Fruit fly (Drosophila melanogaster): ENCODE results near the gene CCHa1.
A peak's percentile ranks its signal among the peaks of the same experiment; 100 is the strongest.

The CCHa1 gene

dm6 chr3R:14103022-14103421, 6.4 kb upstream of the CCHa1 start, which contains the start of gene PK1-R:
TSS of gene PK1-R (minus strand) at chr3R:14103122.
- TF ChIP-seq CG33017 (tag; optimal IDR thresholded peaks at IDR 0.05) (no peak), pad (GFP tag; optimal IDR thresholded peaks at IDR 0.05) (no peak), bab1 (GFP tag; optimal IDR thresholded peaks at IDR 0.05) (no peak), CG5204 (GFP tag; optimal IDR thresholded peaks at IDR 0.05) (no peak), toe (GFP tag; optimal IDR thresholded peaks at IDR 0.05) (no peak), tj (GFP tag; optimal IDR thresholded peaks at IDR 0.05) (no peak), CG7101 (tag; optimal IDR thresholded peaks at IDR 0.05) (no peak), Crg-1 (GFP tag; optimal IDR thresholded peaks at IDR 0.05) (no peak), cic (GFP tag; optimal IDR thresholded peaks at IDR 0.05) (no peak), Clk (GFP tag; optimal IDR thresholded peaks at IDR 0.05) (no peak), CG12768 (GFP tag; optimal IDR thresholded peaks at IDR 0.05) (no peak), CG11617 (GFP tag; optimal IDR thresholded peaks at IDR 0.05) (no peak), Mnt (GFP tag; optimal IDR thresholded peaks at IDR 0.05) (no peak), Hr96 (GFP tag; optimal IDR thresholded peaks at IDR 0.05) (no peak), CG14711 (tag; optimal IDR thresholded peaks at IDR 0.05) (no peak), kay (GFP tag; ENCODE audit: borderline replicate concordance) (no peak), ovo (GFP tag; optimal IDR thresholded peaks at IDR 0.05) (no peak)

DNA sequence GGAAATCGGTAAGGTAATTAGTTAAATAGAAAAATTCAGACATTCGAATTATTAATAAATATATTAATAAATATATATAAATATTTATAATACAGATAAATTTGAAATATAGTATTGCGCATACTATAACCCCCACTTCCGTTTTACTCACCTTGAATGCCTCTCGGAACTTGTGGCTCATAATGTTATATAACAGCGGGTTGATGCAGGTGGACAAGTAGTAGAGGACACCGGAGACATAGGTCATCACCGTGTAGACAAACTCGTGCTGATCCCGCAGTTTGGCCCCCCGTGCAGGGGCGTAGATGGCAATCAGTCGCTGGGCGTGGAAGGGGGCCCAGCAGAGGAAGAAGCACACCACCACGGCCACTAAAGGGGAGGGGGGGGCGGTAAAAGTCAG, 4.3 kb upstream of the CCHa1 start:
- no peak for TF ChIP-seq bab1 (GFP tag; optimal IDR thresholded peaks at IDR 0.05)
- TF ChIP-seq Hr96 (GFP tag; optimal IDR thresholded peaks at IDR 0.05): no peak
- TF ChIP-seq cnc (optimal IDR thresholded peaks at IDR 0.05): no peak
- TF ChIP-seq CG1620 (GFP tag; optimal IDR thresholded peaks at IDR 0.05): no peak
- TF ChIP-seq CG5204 (GFP tag; optimal IDR thresholded peaks at IDR 0.05): no peak
- no peak for TF ChIP-seq ovo (GFP tag; optimal IDR thresholded peaks at IDR 0.05)
- no peak for TF ChIP-seq pad (GFP tag; optimal IDR thresholded peaks at IDR 0.05)
- TF ChIP-seq kay (GFP tag; ENCODE audit: borderline replicate concordance): no peak
- TF ChIP-seq toe (GFP tag; optimal IDR thresholded peaks at IDR 0.05): no peak
- TF ChIP-seq CG11617 (GFP tag; optimal IDR thresholded peaks at IDR 0.05): no peak
- no peak for TF ChIP-seq CG33017 (tag; optimal IDR thresholded peaks at IDR 0.05)
- TF ChIP-seq CG12768 (GFP tag; optimal IDR thresholded peaks at IDR 0.05): no peak
- no peak for TF ChIP-seq CG7101 (tag; optimal IDR thresholded peaks at IDR 0.05)
- TF ChIP-seq CG14711 (tag; optimal IDR thresholded peaks at IDR 0.05): no peak
- TF ChIP-seq CG7045 (GFP tag; optimal IDR thresholded peaks at IDR 0.05): no peak

- TF ChIP-seq CG33017 (tag; optimal IDR thresholded peaks at IDR 0.05): no peak
- TF ChIP-seq toe (GFP tag; optimal IDR thresholded peaks at IDR 0.05): peak; percentile 10
- TF ChIP-seq CG7045 (GFP tag; optimal IDR thresholded peaks at IDR 0.05): no peak
- no peak for TF ChIP-seq Mnt (GFP tag; optimal IDR thresholded peaks at IDR 0.05)
Measured at dm6 chr3R:14098527-14099109, 2.0 kb upstream of the CCHa1 start.

- no peak for TF ChIP-seq bab1 (GFP tag; optimal IDR thresholded peaks at IDR 0.05)
- no peak for TF ChIP-seq CG7101 (tag; optimal IDR thresholded peaks at IDR 0.05)
Measured at dm6 chr3R:14097980-14098379, 1.3 kb upstream of the CCHa1 start, which contains the start of gene CG9920. TSS of gene CG9920 (minus strand) at chr3R:14098080.

DNA sequence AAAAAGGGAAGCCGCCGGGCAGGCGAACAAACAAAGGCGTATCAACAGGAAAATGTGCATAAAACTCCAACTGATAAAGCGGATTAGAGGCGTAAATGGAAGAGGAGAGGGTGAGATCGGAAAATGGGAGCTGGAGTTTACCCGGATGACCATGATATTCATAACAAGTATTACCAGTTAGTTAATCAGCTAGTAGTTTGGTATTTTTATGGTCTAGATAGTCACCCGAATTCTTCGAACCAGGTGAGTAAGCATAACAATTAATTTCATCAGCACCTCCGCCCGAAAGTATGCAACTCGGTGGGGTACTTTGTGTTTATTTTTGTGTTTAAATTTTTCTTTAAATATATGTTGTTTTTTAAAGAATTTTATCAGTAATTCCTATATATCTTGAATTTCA, 719 bp downstream of the CCHa1 start:
- TF ChIP-seq CG33017 (tag; optimal IDR thresholded peaks at IDR 0.05): no peak
- TF ChIP-seq ovo (GFP tag; optimal IDR thresholded peaks at IDR 0.05): no peak
- no peak for TF ChIP-seq cnc (optimal IDR thresholded peaks at IDR 0.05)
- no peak for TF ChIP-seq CG7045 (GFP tag; optimal IDR thresholded peaks at IDR 0.05)
- TF ChIP-seq cic (GFP tag; optimal IDR thresholded peaks at IDR 0.05): no peak
- no peak for TF ChIP-seq bab1 (GFP tag; optimal IDR thresholded peaks at IDR 0.05)
- no peak for TF ChIP-seq kay (GFP tag; ENCODE audit: borderline replicate concordance)
- TF ChIP-seq Hr96 (GFP tag; optimal IDR thresholded peaks at IDR 0.05): no peak
- no peak for TF ChIP-seq Mnt (GFP tag; optimal IDR thresholded peaks at IDR 0.05)
- TF ChIP-seq CG1620 (GFP tag; optimal IDR thresholded peaks at IDR 0.05): no peak
- TF ChIP-seq CG11617 (GFP tag; optimal IDR thresholded peaks at IDR 0.05): no peak

DNA sequence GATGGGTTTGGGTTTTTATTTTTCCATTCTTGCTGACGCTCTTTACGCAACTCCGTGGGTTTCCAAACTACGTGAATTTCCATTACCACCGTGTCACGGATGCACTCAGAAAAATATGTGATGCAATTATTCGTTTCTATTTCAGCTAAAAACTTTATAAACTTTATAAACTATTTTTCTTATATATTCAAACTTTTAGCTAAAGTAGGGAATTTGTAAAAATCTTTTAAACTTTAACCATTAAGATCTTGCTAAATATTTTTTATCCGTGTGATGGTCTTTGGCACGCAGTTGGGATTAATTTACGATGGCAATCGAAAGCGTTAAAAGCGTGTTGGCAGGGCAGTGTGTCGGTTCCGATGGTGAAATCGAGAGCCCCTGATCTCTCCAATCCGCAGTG, 1.2 kb downstream of the CCHa1 start:
- no peak for TF ChIP-seq ovo (GFP tag; optimal IDR thresholded peaks at IDR 0.05)
- no peak for TF ChIP-seq cic (GFP tag; optimal IDR thresholded peaks at IDR 0.05)
- no peak for TF ChIP-seq CG12768 (GFP tag; optimal IDR thresholded peaks at IDR 0.05)
- TF ChIP-seq kay (GFP tag; ENCODE audit: borderline replicate concordance): no peak

dm6 chr3R:14088887-14089567, 7.6 kb downstream of the CCHa1 start, which contains the start of gene Npc2b:
TSS of gene Npc2b (plus strand) at chr3R:14089517.
- TF ChIP-seq pad (GFP tag; optimal IDR thresholded peaks at IDR 0.05) (no peak), CG7101 (tag; optimal IDR thresholded peaks at IDR 0.05) (peak; percentile 34), cic (GFP tag; optimal IDR thresholded peaks at IDR 0.05) (no peak), CG12768 (GFP tag; optimal IDR thresholded peaks at IDR 0.05) (peak; percentile 20), Hr96 (GFP tag; optimal IDR thresholded peaks at IDR 0.05) (no peak), Crg-1 (GFP tag; optimal IDR thresholded peaks at IDR 0.05) (no peak), CG1620 (GFP tag; optimal IDR thresholded peaks at IDR 0.05) (peak; percentile 71), Mnt (GFP tag; optimal IDR thresholded peaks at IDR 0.05) (peak; percentile 17), CG7045 (GFP tag; optimal IDR thresholded peaks at IDR 0.05) (peak; percentile 14), ovo (GFP tag; optimal IDR thresholded peaks at IDR 0.05) (peak; percentile 12), kay (GFP tag; ENCODE audit: borderline replicate concordance) (peak; percentile 5), CG14711 (tag; optimal IDR thresholded peaks at IDR 0.05) (no peak), CG5204 (GFP tag; optimal IDR thresholded peaks at IDR 0.05) (no peak), toe (GFP tag; optimal IDR thresholded peaks at IDR 0.05) (peak; percentile 42), bab1 (GFP tag; optimal IDR thresholded peaks at IDR 0.05) (no peak), cnc (optimal IDR thresholded peaks at IDR 0.05) (no peak), tj (GFP tag; optimal IDR thresholded peaks at IDR 0.05) (no peak), CG33017 (tag; optimal IDR thresholded peaks at IDR 0.05) (peak; percentile 37), Clk (GFP tag; optimal IDR thresholded peaks at IDR 0.05) (no peak), CG11617 (GFP tag; optimal IDR thresholded peaks at IDR 0.05) (no peak)

All from whole organism, adult.